Fruit fly (Drosophila melanogaster) whole organism, wandering third instar larva: Measurements from ENCODE around the gene Tsp29Fb.

Source experiments
- Dfd ChIP-seq: fragments of >200 bp; optimal IDR thresholded peaks from 2 replicates; lab custom pipeline; 2017; ENCODE audit warnings: missing biosample characterization, missing genetic modification characterization
- GATAd ChIP-seq: sonication (Bioruptor generic); optimal IDR thresholded peaks from 2 replicates; lab custom pipeline; 2016; ENCODE audit warnings: missing biosample characterization, missing genetic modification characterization
- Hr83 ChIP-seq: fragments of 200-300 bp; sonication (Bioruptor generic); optimal IDR thresholded peaks from 2 replicates; lab custom pipeline; 2016; ENCODE audit warnings: missing biosample characterization, mild to moderate bottlenecking, missing genetic modification characterization, moderate library complexity; ENCODE audit not compliant: poor library complexity, severe bottlenecking
- Myc ChIP-seq: fragments of >200 bp; optimal IDR thresholded peaks from 2 replicates; lab custom pipeline; 2017
- Vsx2 ChIP-seq: fragments of 200-300, 225-300 bp; sonication (Bioruptor generic); optimal IDR thresholded peaks from 2 replicates; lab custom pipeline; 2018; ENCODE audit warnings: missing biosample characterization, missing genetic modification characterization; ENCODE audit not compliant: partially characterized antibody
- br ChIP-seq: fragments of 200-800 bp; sonication (Bioruptor generic); optimal IDR thresholded peaks from 2 replicates; lab custom pipeline; 2016; ENCODE audit warnings: missing biosample characterization, missing genetic modification characterization
- fru ChIP-seq: fragments of 200-800 bp; sonication (Bioruptor generic); optimal IDR thresholded peaks from 3 replicates; lab custom pipeline; 2016; ENCODE audit warnings: missing biosample characterization, mild to moderate bottlenecking, missing genetic modification characterization
- h ChIP-seq: fragments of 200-800 bp; sonication (Bioruptor generic); optimal IDR thresholded peaks from 3 replicates; lab custom pipeline; 2016; ENCODE audit warnings: missing biosample characterization, mild to moderate bottlenecking, missing genetic modification characterization
- jim ChIP-seq: fragments of 175-275, 200-325 bp; sonication (Bioruptor generic); optimal IDR thresholded peaks from 2 replicates; lab custom pipeline; 2016; ENCODE audit warnings: missing biosample characterization, mild to moderate bottlenecking, missing genetic modification characterization
- pan ChIP-seq: fragments of >200 bp; optimal IDR thresholded peaks from 2 replicates; lab custom pipeline; 2017
- psq ChIP-seq: fragments of 200-800 bp; sonication (Bioruptor generic); optimal IDR thresholded peaks from 3 replicates; lab custom pipeline; 2017; ENCODE audit warnings: missing biosample characterization, mild to moderate bottlenecking, missing genetic modification characterization, moderate library complexity
- sage ChIP-seq: fragments of 200-800 bp; sonication (Bioruptor generic); optimal IDR thresholded peaks from 2 replicates; lab custom pipeline; 2016; ENCODE audit warnings: missing biosample characterization, mild to moderate bottlenecking, missing genetic modification characterization

DNA sequence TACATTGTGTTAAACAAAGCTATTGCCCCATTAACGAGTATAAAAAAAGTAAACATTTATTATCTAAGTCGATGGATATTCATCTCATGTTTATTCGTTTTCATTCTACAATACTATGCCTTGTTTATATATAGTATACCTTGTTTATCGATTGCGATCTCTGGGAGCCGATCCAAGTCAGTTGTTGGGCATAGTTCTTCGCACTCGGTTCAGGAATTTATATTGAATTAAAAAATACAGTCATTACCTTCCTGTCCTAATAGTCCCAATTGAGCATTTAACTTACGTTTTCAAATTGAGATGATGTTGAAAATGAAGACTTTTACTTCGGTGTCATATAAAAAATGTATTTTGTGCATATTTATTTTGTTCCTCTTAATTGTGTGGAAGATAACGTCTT lies 27.5 kb downstream of the Tsp29Fb start, which contains the start of gene CG32984:
- TF ChIP-seq Vsx2 (GFP tag; lab: Kevin White, UChicago): no peak
- no peak for TF ChIP-seq Dfd (GFP tag; lab: Kevin White, UChicago)
- TF ChIP-seq Myc (lab: Kevin White, UChicago): no peak
- no peak for TF ChIP-seq pan (lab: Kevin White, UChicago)
- TF ChIP-seq Hr83: no peak
- no peak for TF ChIP-seq jim (GFP tag; lab: Kevin White, UChicago)
- no peak for TF ChIP-seq fru (GFP tag; lab: Kevin White, UChicago)
- TF ChIP-seq br (GFP tag; lab: Kevin White, UChicago): no peak
- TF ChIP-seq h: no peak
- TF ChIP-seq GATAd (GFP tag; lab: Kevin White, UChicago): no peak
- no peak for TF ChIP-seq sage (GFP tag; lab: Kevin White, UChicago)
- TF ChIP-seq psq (GFP tag; lab: Kevin White, UChicago): no peak
